Fruit fly (Drosophila melanogaster) whole organism, wandering third instar larva: Measurements from ENCODE around the gene Snoo.

ENCODE experiments used
- Abd-B ChIP-seq: fragments of >200 bp; optimal IDR thresholded peaks from 2 replicates; lab custom pipeline; 2017; ENCODE audit warnings: missing biosample characterization, missing genetic modification characterization
- CG32264 ChIP-seq: fragments of 200-800 bp; sonication (Bioruptor generic); optimal IDR thresholded peaks from 2 replicates; lab custom pipeline; 2016; ENCODE audit warnings: missing biosample characterization, missing genetic modification characterization
- CG9705 ChIP-seq: fragments of 200-800 bp; sonication (Bioruptor generic); optimal IDR thresholded peaks from 2 replicates; lab custom pipeline; 2018; ENCODE audit warnings: missing biosample characterization, mild to moderate bottlenecking, missing genetic modification characterization
- CrebA ChIP-seq: fragments of 200-800 bp; sonication (Bioruptor generic); optimal IDR thresholded peaks from 2 replicates; lab custom pipeline; 2016; ENCODE audit warnings: missing biosample characterization, mild to moderate bottlenecking, missing genetic modification characterization, borderline replicate concordance
- Dfd ChIP-seq: fragments of >200 bp; optimal IDR thresholded peaks from 2 replicates; lab custom pipeline; 2017; ENCODE audit warnings: missing biosample characterization, missing genetic modification characterization
- Dif ChIP-seq: fragments of 200-275, 200-300 bp; sonication (Bioruptor generic); optimal IDR thresholded peaks from 2 replicates; lab custom pipeline; 2018; ENCODE audit warnings: missing biosample characterization, missing genetic modification characterization; ENCODE audit not compliant: partially characterized antibody
- GATAd ChIP-seq: sonication (Bioruptor generic); optimal IDR thresholded peaks from 2 replicates; lab custom pipeline; 2016; ENCODE audit warnings: missing biosample characterization, missing genetic modification characterization
- HLH106 ChIP-seq: fragments of 200-800 bp; optimal IDR thresholded peaks from 3 replicates; lab custom pipeline; 2019; ENCODE audit warnings: missing biosample characterization, mild to moderate bottlenecking, missing genetic modification characterization, moderate library complexity
- Hnf4 ChIP-seq: fragments of 200-800 bp; sonication (Bioruptor generic); optimal IDR thresholded peaks from 2 replicates; lab custom pipeline; 2016; ENCODE audit warnings: missing biosample characterization, mild to moderate bottlenecking, missing genetic modification characterization
- Hr78 ChIP-seq: fragments of >200 bp; optimal IDR thresholded peaks from 2 replicates; lab custom pipeline; 2017; ENCODE audit warnings: missing biosample characterization, missing genetic modification characterization
- Hr83 ChIP-seq: fragments of 200-300 bp; sonication (Bioruptor generic); optimal IDR thresholded peaks from 2 replicates; lab custom pipeline; 2016; ENCODE audit warnings: missing biosample characterization, mild to moderate bottlenecking, missing genetic modification characterization, moderate library complexity; ENCODE audit not compliant: poor library complexity, severe bottlenecking
- Jra ChIP-seq: sonication (Bioruptor generic); optimal IDR thresholded peaks from 2 replicates; lab custom pipeline; 2016; ENCODE audit warnings: missing biosample characterization, missing genetic modification characterization
- Mio ChIP-seq: sonication (Bioruptor generic); optimal IDR thresholded peaks from 2 replicates; lab custom pipeline; 2016; ENCODE audit warnings: missing biosample characterization, missing genetic modification characterization
- Myc ChIP-seq: fragments of >200 bp; optimal IDR thresholded peaks from 2 replicates; lab custom pipeline; 2017
- N ChIP-seq: fragments of >200 bp; optimal IDR thresholded peaks from 2 replicates; lab custom pipeline; 2018; ENCODE audit warnings: missing biosample characterization, missing external identifiers, missing genetic modification characterization
- OdsH ChIP-seq: fragments of 200-800 bp; sonication (Bioruptor generic); optimal IDR thresholded peaks from 2 replicates; lab custom pipeline; 2016; ENCODE audit warnings: missing biosample characterization, mild to moderate bottlenecking, missing genetic modification characterization
- Rel ChIP-seq, 2 experiments: fragments of 200-800 bp; sonication (Bioruptor generic) in 1 of 2; optimal IDR thresholded peaks; 2 replicates in 1 of 2; 3 replicates in 1 of 2; lab custom pipeline; 2016 to 2019; ENCODE audit warnings: mild to moderate bottlenecking in 2 of 2, missing biosample characterization in 2 of 2, missing genetic modification characterization in 2 of 2, moderate library complexity in 1 of 2
- Sp1 ChIP-seq: fragments of 200-800 bp; sonication (Bioruptor generic); optimal IDR thresholded peaks from 3 replicates; lab custom pipeline; 2019; ENCODE audit warnings: missing biosample characterization, mild to moderate bottlenecking, missing genetic modification characterization, moderate library complexity
- Vsx2 ChIP-seq: fragments of 200-300, 225-300 bp; sonication (Bioruptor generic); optimal IDR thresholded peaks from 2 replicates; lab custom pipeline; 2018; ENCODE audit warnings: missing biosample characterization, missing genetic modification characterization; ENCODE audit not compliant: partially characterized antibody
- br ChIP-seq: fragments of 200-800 bp; sonication (Bioruptor generic); optimal IDR thresholded peaks from 2 replicates; lab custom pipeline; 2016; ENCODE audit warnings: missing biosample characterization, missing genetic modification characterization
- brk ChIP-seq: fragments of 200-800 bp; sonication (Bioruptor generic); optimal IDR thresholded peaks from 2 replicates; lab custom pipeline; 2016; ENCODE audit warnings: missing biosample characterization, mild to moderate bottlenecking, missing genetic modification characterization
- dl ChIP-seq, 2 experiments: fragments of 175-275, 200-275 bp in 1 of 2; fragments of 200-275 bp in 1 of 2; sonication (Bioruptor generic); optimal IDR thresholded peaks; lab custom pipeline; 2018; ENCODE audit warnings: mild to moderate bottlenecking in 2 of 2, missing biosample characterization in 2 of 2, missing genetic modification characterization in 2 of 2, moderate library complexity in 2 of 2; ENCODE audit not compliant: partially characterized antibody in 2 of 2, insufficient read depth in 1 of 2
- dmrt93B ChIP-seq: fragments of 200-800 bp; sonication (Bioruptor generic); optimal IDR thresholded peaks from 2 replicates; lab custom pipeline; 2018; ENCODE audit warnings: missing biosample characterization, mild to moderate bottlenecking, missing genetic modification characterization
- dsf ChIP-seq: sonication (Bioruptor generic); optimal IDR thresholded peaks from 2 replicates; lab custom pipeline; 2016; ENCODE audit warnings: missing biosample characterization, missing genetic modification characterization, borderline replicate concordance
- ey ChIP-seq: fragments of 200-800 bp; sonication (Bioruptor generic); optimal IDR thresholded peaks from 2 replicates; lab custom pipeline; 2016; ENCODE audit warnings: missing biosample characterization, missing genetic modification characterization
- foxo ChIP-seq, 2 experiments: fragments of 200-800 bp; sonication (Bioruptor generic); optimal IDR thresholded peaks; 2 replicates in 1 of 2; 3 replicates in 1 of 2; lab custom pipeline; 2016 to 2017; ENCODE audit warnings: missing biosample characterization in 2 of 2, missing genetic modification characterization in 2 of 2
- fru ChIP-seq: fragments of 200-800 bp; sonication (Bioruptor generic); optimal IDR thresholded peaks from 3 replicates; lab custom pipeline; 2016; ENCODE audit warnings: missing biosample characterization, mild to moderate bottlenecking, missing genetic modification characterization
- h ChIP-seq: fragments of 200-800 bp; sonication (Bioruptor generic); optimal IDR thresholded peaks from 3 replicates; lab custom pipeline; 2016; ENCODE audit warnings: missing biosample characterization, mild to moderate bottlenecking, missing genetic modification characterization
- jim ChIP-seq: fragments of 175-275, 200-325 bp; sonication (Bioruptor generic); optimal IDR thresholded peaks from 2 replicates; lab custom pipeline; 2016; ENCODE audit warnings: missing biosample characterization, mild to moderate bottlenecking, missing genetic modification characterization
- lola ChIP-seq: fragments of >200 bp; optimal IDR thresholded peaks from 2 replicates; lab custom pipeline; 2017; ENCODE audit warnings: missing biosample characterization, missing genetic modification characterization
- pan ChIP-seq: fragments of >200 bp; optimal IDR thresholded peaks from 2 replicates; lab custom pipeline; 2017
- psq ChIP-seq: fragments of 200-800 bp; sonication (Bioruptor generic); optimal IDR thresholded peaks from 3 replicates; lab custom pipeline; 2017; ENCODE audit warnings: missing biosample characterization, mild to moderate bottlenecking, missing genetic modification characterization, moderate library complexity
- rgr ChIP-seq: fragments of 200-800 bp; sonication (Bioruptor generic); optimal IDR thresholded peaks from 3 replicates; lab custom pipeline; 2016; ENCODE audit warnings: missing biosample characterization, mild to moderate bottlenecking, missing genetic modification characterization
- sage ChIP-seq: fragments of 200-800 bp; sonication (Bioruptor generic); optimal IDR thresholded peaks from 2 replicates; lab custom pipeline; 2016; ENCODE audit warnings: missing biosample characterization, mild to moderate bottlenecking, missing genetic modification characterization
- sv ChIP-seq: fragments of 200-800 bp; sonication (Bioruptor generic); optimal IDR thresholded peaks from 3 replicates; lab custom pipeline; 2016; ENCODE audit warnings: missing biosample characterization, missing genetic modification characterization
- tai ChIP-seq: sonication (Bioruptor generic); optimal IDR thresholded peaks from 2 replicates; lab custom pipeline; 2016; ENCODE audit warnings: missing biosample characterization, missing genetic modification characterization
- usp ChIP-seq: fragments of >200 bp; optimal IDR thresholded peaks from 2 replicates; lab custom pipeline; 2017; ENCODE audit warnings: missing biosample characterization, missing genetic modification characterization
- woc ChIP-seq: sonication (Bioruptor generic); optimal IDR thresholded peaks from 2 replicates; lab custom pipeline; 2016; ENCODE audit warnings: missing biosample characterization, mild to moderate bottlenecking, missing genetic modification characterization

The Snoo gene

dm6 chr2L:7976738-7977137 lies 7.3 kb downstream of the Snoo start (continued):
- TF ChIP-seq psq (GFP tag; lab: Kevin White, UChicago) (peak; percentile 32), usp (GFP tag; lab: Kevin White, UChicago) (no peak), Jra (no peak), Sp1 (no peak), HLH106 (no peak), Hnf4 (GFP tag; lab: Kevin White, UChicago) (no peak)

- TF ChIP-seq ey (GFP tag; lab: Kevin White, UChicago) (peak; percentile 79), dsf (no peak), h (peak; percentile 61), rgr (GFP tag; lab: Kevin White, UChicago) (peak; percentile 57), Vsx2 (GFP tag; lab: Kevin White, UChicago) (peak; percentile 34), Myc (no peak), Sp1 (peak; percentile 70), foxo (GFP tag; optimal IDR thresholded peaks at IDR 0.05; lab: Kevin White, UChicago) (peak in 1 of 2 experiments; percentile 80), sv (GFP tag; lab: Kevin White, UChicago) (no peak), usp (GFP tag; lab: Kevin White, UChicago) (no peak), fru (GFP tag; lab: Kevin White, UChicago) (peak; percentile 73), br (GFP tag; lab: Kevin White, UChicago) (peak; percentile 72), CrebA (GFP tag; lab: Kevin White, UChicago) (no peak), sage (GFP tag; lab: Kevin White, UChicago) (no peak), Hnf4 (GFP tag; lab: Kevin White, UChicago) (peak; percentile 9), dmrt93B (peak; percentile 54), OdsH (GFP tag; lab: Kevin White, UChicago) (peak; percentile 76), brk (peak; percentile 33), Hr83 (GFP tag; lab: Kevin White, UChicago) (peak; percentile 34), dl (GFP tag; optimal IDR thresholded peaks at IDR 0.05; lab: Kevin White, UChicago; ENCODE audit: insufficient read depth in 1 of 2, partially characterized antibody in 2 of 2) (peak in 1 of 2 experiments; percentile 24), Mio (GFP tag; lab: Kevin White, UChicago) (no peak), lola (GFP tag; lab: Kevin White, UChicago) (no peak), N (no peak), GATAd (no peak), tai (GFP tag; lab: Kevin White, UChicago) (no peak), pan (lab: Kevin White, UChicago) (peak; percentile 61), Dif (peak; percentile 50), jim (GFP tag; lab: Kevin White, UChicago) (peak; percentile 29), woc (GFP tag; lab: Kevin White, UChicago) (peak; percentile 73), CG9705 (GFP tag; lab: Kevin White, UChicago) (no peak), Dfd (GFP tag; lab: Kevin White, UChicago) (peak; percentile 26), CG32264 (no peak), Abd-B (GFP tag; lab: Kevin White, UChicago) (no peak), Jra (no peak), psq (GFP tag; lab: Kevin White, UChicago) (peak; percentile 63), Hr78 (GFP tag; lab: Kevin White, UChicago) (no peak), HLH106 (peak; percentile 62), Rel (GFP tag; optimal IDR thresholded peaks at IDR 0.05; lab: Kevin White, UChicago) (no peak), Rel (tag; optimal IDR thresholded peaks at IDR 0.05; lab: Kevin White, UChicago) (peak; percentile 51)
Observed at dm6 chr2L:7973470-7974207, 10.4 kb downstream of the Snoo start.
